Fruit fly (Drosophila melanogaster): Measurements from ENCODE around the gene Keap1.
A peak's percentile ranks its signal among the peaks of the same experiment; 100 is the strongest.

Keap1 gene

dm6 chr3R:17120165-17120564, 40.4 kb upstream of the Keap1 start, which contains the start of gene CG34278:
CG34278 (plus strand) TSS chr3R:17120465.
- TF ChIP-seq CG12605 (GFP tag; IDR thresholded peaks at IDR 0.05) (no peak), Ets98B (GFP tag; IDR thresholded peaks at IDR 0.05) (no peak), fd96Ca (GFP tag; IDR thresholded peaks at IDR 0.05) (no peak), CG8159 (tag; optimal IDR thresholded peaks at IDR 0.05) (no peak), gl (tag; optimal IDR thresholded peaks at IDR 0.05) (no peak), Pif1B (GFP tag; optimal IDR thresholded peaks at IDR 0.05) (no peak), D1 (tag; optimal IDR thresholded peaks at IDR 0.05) (no peak), rn (GFP tag; IDR thresholded peaks at IDR 0.05) (no peak), CG17806 (tag; optimal IDR thresholded peaks at IDR 0.05) (no peak), CG13204 (GFP tag; optimal IDR thresholded peaks at IDR 0.05) (no peak), CG4496 (GFP tag; IDR thresholded peaks at IDR 0.05) (no peak), CG15710 (tag; optimal IDR thresholded peaks at IDR 0.05) (no peak), CG32121 (GFP tag; IDR thresholded peaks at IDR 0.05) (no peak), CG10348 (GFP tag; IDR thresholded peaks at IDR 0.05) (no peak), CG9948 (tag; optimal IDR thresholded peaks at IDR 0.05) (no peak), CG34367 (tag; optimal IDR thresholded peaks at IDR 0.05) (no peak), CG8301 (tag; optimal IDR thresholded peaks at IDR 0.05) (no peak), Pif1A (GFP tag; optimal IDR thresholded peaks at IDR 0.05) (no peak), CG14655 (GFP tag; optimal IDR thresholded peaks at IDR 0.05) (no peak)

- TF ChIP-seq Pif1B (GFP tag; optimal IDR thresholded peaks at IDR 0.05) (peak; percentile 20), CG13204 (GFP tag; optimal IDR thresholded peaks at IDR 0.05) (no peak), CG12605 (GFP tag; IDR thresholded peaks at IDR 0.05) (peak; percentile 63), CG14655 (GFP tag; optimal IDR thresholded peaks at IDR 0.05) (no peak), EcR (GFP tag; optimal IDR thresholded peaks at IDR 0.05) (peak; percentile 16), CG4496 (GFP tag; IDR thresholded peaks at IDR 0.05) (peak; percentile 47; the same call in 1 of the 3 replicates), CG15710 (tag; optimal IDR thresholded peaks at IDR 0.05) (no peak), Pif1A (GFP tag; optimal IDR thresholded peaks at IDR 0.05) (peak; percentile 43)
These were observed 39.2 kb upstream of the Keap1 start for dm6 chr3R:17118917-17119378.

DNA sequence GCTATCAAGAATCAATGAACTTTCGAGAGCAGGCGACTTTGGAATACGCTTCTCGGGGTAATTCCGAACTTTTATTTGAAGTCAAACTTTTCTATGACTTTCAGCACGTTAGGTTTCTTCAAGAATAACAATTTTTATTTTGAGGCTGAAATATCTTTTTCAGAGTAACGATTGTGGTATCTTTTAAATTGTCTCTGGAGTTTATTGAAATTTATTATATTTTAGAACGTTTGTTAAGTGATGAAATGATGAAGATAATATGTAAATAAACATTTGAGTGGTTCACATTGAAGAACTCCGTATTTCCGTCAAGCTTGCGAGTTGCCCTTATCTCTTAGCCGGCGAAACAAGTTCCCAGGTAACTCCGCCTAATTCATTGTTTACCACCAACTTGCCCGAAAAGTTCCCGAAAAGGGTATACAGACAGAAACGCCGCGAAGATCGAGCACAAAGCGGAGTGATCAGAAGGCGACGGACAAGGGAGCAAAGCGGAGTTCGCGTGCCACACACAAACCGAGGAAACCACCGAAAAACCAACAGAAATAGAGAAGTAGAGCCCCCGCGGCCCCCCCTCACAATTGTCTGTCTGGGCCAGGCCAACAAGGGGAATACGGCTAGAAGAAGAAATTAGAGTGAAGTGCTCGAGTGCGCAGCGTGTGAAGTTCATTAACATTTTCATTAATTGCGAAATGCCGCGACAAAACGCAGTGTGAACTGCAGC, 38.0 kb upstream of the Keap1 start:
- peak; percentile 56 for TF ChIP-seq CG9948 (tag; optimal IDR thresholded peaks at IDR 0.05)
- peak; percentile 12 for TF ChIP-seq Pif1A (GFP tag; optimal IDR thresholded peaks at IDR 0.05)
- peak; percentile 6 for TF ChIP-seq CG13204 (GFP tag; optimal IDR thresholded peaks at IDR 0.05)
- TF ChIP-seq rn (GFP tag; IDR thresholded peaks at IDR 0.05): no peak
- TF ChIP-seq CG12605 (GFP tag; IDR thresholded peaks at IDR 0.05): no peak
- TF ChIP-seq CG17806 (tag; optimal IDR thresholded peaks at IDR 0.05): peak; percentile 7
- 0 out of 3 replicates have a peak, but pooled peaks have one; percentile 47 for TF ChIP-seq fd96Ca (GFP tag; IDR thresholded peaks at IDR 0.05)
- TF ChIP-seq CG14655 (GFP tag; optimal IDR thresholded peaks at IDR 0.05): peak; percentile 60
- peak; percentile 52 for TF ChIP-seq CG34367 (tag; optimal IDR thresholded peaks at IDR 0.05)
- peak; percentile 37 for TF ChIP-seq CG8301 (tag; optimal IDR thresholded peaks at IDR 0.05)
- TF ChIP-seq CG4496 (GFP tag; IDR thresholded peaks at IDR 0.05): peak; percentile 36; the same call in 1 of the 3 replicates
- TF ChIP-seq Pif1B (GFP tag; optimal IDR thresholded peaks at IDR 0.05): peak; percentile 32
- TF ChIP-seq gl (tag; optimal IDR thresholded peaks at IDR 0.05): no peak
- peak; percentile 80 for TF ChIP-seq EcR (GFP tag; optimal IDR thresholded peaks at IDR 0.05)
- TF ChIP-seq Snoo (tag; optimal IDR thresholded peaks at IDR 0.05): peak; percentile 66
- TF ChIP-seq CG8159 (tag; optimal IDR thresholded peaks at IDR 0.05): peak; percentile 63
- peak; percentile 69 for TF ChIP-seq CG15710 (tag; optimal IDR thresholded peaks at IDR 0.05)
- no peak for TF ChIP-seq CG10348 (GFP tag; IDR thresholded peaks at IDR 0.05)

DNA sequence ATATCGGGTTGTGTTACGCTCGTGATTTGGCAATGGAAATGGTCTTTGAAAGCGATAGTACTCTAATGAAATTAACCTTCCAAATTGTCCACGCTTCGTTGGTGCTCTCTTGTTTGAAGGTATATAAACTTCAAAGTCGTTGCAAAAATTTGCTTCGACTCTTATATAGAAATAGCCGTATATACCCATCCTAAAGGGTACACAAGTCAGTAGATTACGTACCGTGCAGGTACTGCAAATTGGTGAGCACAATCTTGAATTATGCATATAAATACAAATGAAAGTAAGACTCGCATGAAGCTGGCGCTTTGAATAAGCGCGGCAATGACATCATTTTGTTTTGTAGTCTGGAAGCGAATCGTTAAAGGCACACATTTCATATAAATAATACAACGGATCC, 36.5 kb upstream of the Keap1 start:
- TF ChIP-seq CG17806 (tag; optimal IDR thresholded peaks at IDR 0.05) (peak; percentile 14), CG4496 (GFP tag; IDR thresholded peaks at IDR 0.05) (peak; percentile 46; the same call in 2 of the 3 replicates), CG8159 (tag; optimal IDR thresholded peaks at IDR 0.05) (peak; percentile 43), D1 (tag; optimal IDR thresholded peaks at IDR 0.05) (no peak)

DNA sequence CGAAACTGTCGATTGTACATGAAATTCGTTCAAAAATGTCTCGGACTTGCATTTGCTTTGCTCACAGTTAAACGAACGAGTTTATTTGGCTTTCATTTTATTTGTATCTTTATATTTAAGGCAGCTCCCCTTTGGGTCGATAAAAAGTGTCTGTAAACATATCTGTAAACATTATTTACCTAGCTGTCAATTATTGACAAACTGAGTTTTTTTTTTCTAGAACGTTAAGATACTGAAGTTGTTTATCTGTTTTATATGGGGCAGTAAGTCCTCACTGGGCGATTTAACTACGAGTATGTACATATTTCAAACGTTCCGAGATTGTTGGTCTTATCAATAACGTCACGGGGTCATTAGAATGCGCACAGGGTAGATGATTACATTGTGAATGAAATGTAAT, 35.9 kb upstream of the Keap1 start:
- TF ChIP-seq Snoo (tag; optimal IDR thresholded peaks at IDR 0.05): no peak
- TF ChIP-seq fd96Ca (GFP tag; IDR thresholded peaks at IDR 0.05): no peak
- no peak for TF ChIP-seq CG17806 (tag; optimal IDR thresholded peaks at IDR 0.05)
- TF ChIP-seq CG10348 (GFP tag; IDR thresholded peaks at IDR 0.05): no peak
- TF ChIP-seq gl (tag; optimal IDR thresholded peaks at IDR 0.05): no peak
- no peak for TF ChIP-seq CG15710 (tag; optimal IDR thresholded peaks at IDR 0.05)
- no peak for TF ChIP-seq CG12605 (GFP tag; IDR thresholded peaks at IDR 0.05)
- TF ChIP-seq D1 (tag; optimal IDR thresholded peaks at IDR 0.05): no peak
- no peak for TF ChIP-seq CG14655 (GFP tag; optimal IDR thresholded peaks at IDR 0.05)

DNA sequence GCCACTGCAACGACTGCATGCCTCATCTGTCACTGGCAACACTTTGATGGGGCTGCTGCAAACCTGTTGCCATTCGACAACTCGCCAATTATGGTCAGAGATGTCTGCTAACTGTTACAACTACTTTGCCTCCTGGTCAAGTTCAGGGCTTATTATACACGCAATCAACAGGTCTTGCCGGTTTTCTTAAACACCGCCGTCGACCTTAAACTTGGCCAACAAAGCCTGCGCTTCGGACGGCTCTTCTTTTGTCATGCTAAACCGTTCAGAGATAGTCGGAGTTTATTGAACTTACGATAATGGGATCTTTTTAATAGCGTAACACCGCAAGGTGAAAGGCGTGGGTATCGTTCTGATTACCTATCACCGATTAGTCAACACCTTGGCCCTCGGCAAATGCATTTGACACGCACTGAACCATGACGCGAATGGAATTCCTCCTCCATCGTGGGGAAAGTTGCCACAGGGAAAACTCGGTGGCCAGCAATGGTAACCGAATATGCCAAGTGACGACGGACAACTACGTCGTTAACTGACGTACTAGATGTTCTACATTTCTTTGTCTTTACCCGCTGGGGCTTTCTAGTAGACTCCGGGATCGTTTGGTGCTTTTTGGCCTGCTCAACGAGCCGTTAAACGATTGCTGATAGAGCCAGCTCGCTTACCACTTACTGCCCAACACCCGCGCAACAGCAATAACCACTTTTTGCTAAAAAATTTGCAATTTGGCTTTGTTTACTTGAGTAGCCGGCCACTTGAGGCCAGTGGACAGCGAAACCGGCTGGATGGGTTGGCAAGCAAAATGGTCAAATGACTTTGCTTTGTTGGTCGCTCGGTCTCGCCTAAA, 31.4 kb upstream of the Keap1 start:
- TF ChIP-seq EcR (GFP tag; optimal IDR thresholded peaks at IDR 0.05) (peak; percentile 96), Snoo (tag; optimal IDR thresholded peaks at IDR 0.05) (no peak)
